Worm (Caenorhabditis elegans) whole organism, L4/young adult: ENCODE results near the gene catp-4.

ENCODE experiments used
- W03F9.2 ChIP-seq: fragments of 150-350 bp; optimal IDR thresholded peaks from 2 replicates; lab custom pipeline; 2014; ENCODE audit warnings: missing biosample characterization, missing genetic modification characterization
- dao-5 ChIP-seq: sonication (generic microtip); optimal IDR thresholded peaks from 2 replicates; lab custom pipeline; 2016; ENCODE audit warnings: missing genotype, missing genetic modification characterization, moderate library complexity, missing compliant biosample characterization
- him-1 ChIP-seq: sonication (generic microtip); optimal IDR thresholded peaks from 2 replicates; lab custom pipeline; 2016; ENCODE audit warnings: missing genotype, missing genetic modification reagents, missing genetic modification characterization, missing compliant biosample characterization

DNA sequence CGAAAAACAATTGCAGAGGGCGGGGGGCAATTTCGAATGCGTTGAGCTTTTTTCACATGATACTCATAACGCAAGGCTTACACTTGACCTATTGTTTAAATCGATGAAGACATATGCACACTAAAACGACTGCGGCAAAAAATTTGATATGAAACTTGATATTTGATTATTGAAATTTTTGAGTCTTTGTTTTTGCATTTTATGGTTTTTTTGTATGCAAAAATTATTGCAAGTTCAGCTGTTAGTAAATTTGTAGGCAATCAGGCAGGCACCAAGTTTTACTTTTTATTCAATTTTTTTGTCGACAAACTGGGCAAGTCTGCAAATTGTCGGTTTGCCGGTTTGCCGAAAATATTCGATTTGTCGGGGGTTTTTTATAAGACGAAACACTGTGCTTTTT, 12.8 kb downstream of the catp-4 start, which contains the start of gene arl-3:
- no peak for TF ChIP-seq dao-5 (tag; lab: Kevin White, UChicago)
- TF ChIP-seq W03F9.2 (tag; lab: Kevin White, UChicago), result no peak
- TF ChIP-seq him-1 (tag; lab: Kevin White, UChicago), result no peak
